Fruit fly (Drosophila melanogaster): ENCODE data around the gene CG7300.

The CG7300 gene

dm6 chr2L:10703281-10703680 is 5.4 kb upstream of the CG7300 start, which contains the start of gene CG6415 (continued):
- peak; percentile 61 for TF ChIP-seq Atf-2 (GFP tag; optimal IDR thresholded peaks at IDR 0.05)
- peak; percentile 85 for TF ChIP-seq CG18599 (GFP tag; optimal IDR thresholded peaks at IDR 0.05)
- no peak for TF ChIP-seq CG42726 (GFP tag; IDR thresholded peaks at IDR 0.05; ENCODE audit: partially characterized antibody)
- TF ChIP-seq gcm2 (GFP tag; optimal IDR thresholded peaks at IDR 0.05): no peak
- no peak for TF ChIP-seq sna (GFP tag; IDR thresholded peaks at IDR 0.05; ENCODE audit: partially characterized antibody)
- peak; percentile 60 for TF ChIP-seq Hr3 (GFP tag; optimal IDR thresholded peaks at IDR 0.05)
- TF ChIP-seq hth (optimal IDR thresholded peaks at IDR 0.05): no peak
- TF ChIP-seq CG1233 (GFP tag; optimal IDR thresholded peaks at IDR 0.05): peak; percentile 65
- TF ChIP-seq lbe (GFP tag; optimal IDR thresholded peaks at IDR 0.05): peak; percentile 47
- peak; percentile 15 for TF ChIP-seq tx (GFP tag; optimal IDR thresholded peaks at IDR 0.05)
- peak; percentile 26 for TF ChIP-seq CG3995 (GFP tag; optimal IDR thresholded peaks at IDR 0.05)
- peak; percentile 68 for TF ChIP-seq E2f1 (GFP tag; IDR thresholded peaks at IDR 0.05)
- TF ChIP-seq CG6813 (GFP tag; optimal IDR thresholded peaks at IDR 0.05): peak; percentile 59
- TF ChIP-seq gt (GFP tag; IDR thresholded peaks at IDR 0.05): no peak
- peak; percentile 44 for TF ChIP-seq pum (GFP tag; optimal IDR thresholded peaks at IDR 0.05)
- peak; percentile 70; the same call in 2 of the 3 replicates for TF ChIP-seq C15 (GFP tag; IDR thresholded peaks at IDR 0.05)
- peak; percentile 63 for TF ChIP-seq cwo (GFP tag; optimal IDR thresholded peaks at IDR 0.05)
- TF ChIP-seq bbx (GFP tag; IDR thresholded peaks at IDR 0.05; ENCODE audit: partially characterized antibody): no peak
- TF ChIP-seq CG9797 (GFP tag; optimal IDR thresholded peaks at IDR 0.05): no peak
- TF ChIP-seq CG34376 (GFP tag; optimal IDR thresholded peaks at IDR 0.05): peak; percentile 87
- no peak for TF ChIP-seq chinmo (GFP tag; IDR thresholded peaks at IDR 0.05; ENCODE audit: partially characterized antibody)
- peak; percentile 46; the same call in 1 of the 2 replicates for TF ChIP-seq esg (GFP tag; conservative IDR thresholded peaks at IDR 0.05)
- TF ChIP-seq CG1647 (GFP tag; optimal IDR thresholded peaks at IDR 0.05): peak; percentile 25
- TF ChIP-seq CG10431 (GFP tag; optimal IDR thresholded peaks at IDR 0.05): no peak
- peak; percentile 54 for TF ChIP-seq CG3847 (GFP tag; IDR thresholded peaks at IDR 0.05)
- TF ChIP-seq inv (GFP tag; IDR thresholded peaks at IDR 0.05; ENCODE audit: partially characterized antibody): no peak
- TF ChIP-seq CG12769 (tag; optimal IDR thresholded peaks at IDR 0.05): peak; percentile 78
- TF ChIP-seq Pdp1 (GFP tag; optimal IDR thresholded peaks at IDR 0.05): peak; percentile 38 to 77
- TF ChIP-seq lilli (GFP tag; optimal IDR thresholded peaks at IDR 0.05): peak; percentile 77
- peak; percentile 52 for TF ChIP-seq chn (GFP tag; optimal IDR thresholded peaks at IDR 0.05)
- peak; percentile 71 for TF ChIP-seq CG7786 (GFP tag; optimal IDR thresholded peaks at IDR 0.05)
- TF ChIP-seq Optix (GFP tag; IDR thresholded peaks at IDR 0.05): peak; percentile 42; the same call in 1 of the 3 replicates
- TF ChIP-seq CG12104 (GFP tag; optimal IDR thresholded peaks at IDR 0.05): peak; percentile 54
- TF ChIP-seq Fer3 (tag; optimal IDR thresholded peaks at IDR 0.05): peak; percentile 75
- peak; percentile 54 for TF ChIP-seq ssp (GFP tag; IDR thresholded peaks at IDR 0.05)
- TF ChIP-seq Jarid2 (GFP tag; optimal IDR thresholded peaks at IDR 0.05): peak; percentile 23
- TF ChIP-seq dysf (GFP tag; IDR thresholded peaks at IDR 0.05): peak; percentile 80
- TF ChIP-seq dm (GFP tag; optimal IDR thresholded peaks at IDR 0.05): peak; percentile 39
- TF ChIP-seq CG6272 (GFP tag; IDR thresholded peaks at IDR 0.05): peak; percentile 63
- peak; percentile 1 for TF ChIP-seq Lhr (GFP tag; optimal IDR thresholded peaks at IDR 0.05)
- TF ChIP-seq Med (GFP tag): peak; percentile 95
- TF ChIP-seq CG9817 (tag; optimal IDR thresholded peaks at IDR 0.05): peak; percentile 76
- TF ChIP-seq CG11398 (GFP tag; optimal IDR thresholded peaks at IDR 0.05): peak; percentile 42
- TF ChIP-seq NFAT (GFP tag; IDR thresholded peaks at IDR 0.05): peak; percentile 39; the same call in 1 of the 2 replicates
- TF ChIP-seq NK7.1 (GFP tag; optimal IDR thresholded peaks at IDR 0.05): peak; percentile 48
- 0 out of 2 replicates have a peak, but pooled peaks have one; percentile 36 for TF ChIP-seq CG4360 (GFP tag; IDR thresholded peaks at IDR 0.05)
- no peak for TF ChIP-seq Nf-YA (GFP tag; IDR thresholded peaks at IDR 0.05)
- peak; percentile 56 for TF ChIP-seq Antp (GFP tag; optimal IDR thresholded peaks at IDR 0.05)
- peak; percentile 84 for TF ChIP-seq CG2712 (tag; optimal IDR thresholded peaks at IDR 0.05)
- peak; percentile 55 for TF ChIP-seq org-1 (GFP tag; optimal IDR thresholded peaks at IDR 0.05)
- no peak for TF ChIP-seq CG4617 (GFP tag; optimal IDR thresholded peaks at IDR 0.05; ENCODE audit: borderline replicate concordance)
